Worm (Caenorhabditis elegans): Measurements from ENCODE around the gene moa-2.
A peak's percentile ranks its signal among the peaks of the same experiment; 100 is the strongest.

Gene moa-2

ce11 chrII:7670039-7670438 is 28.8 kb downstream of the moa-2 start:
- TF ChIP-seq B0310.2 (tag; optimal IDR thresholded peaks at IDR 0.05), result no peak
- no peak for TF ChIP-seq tbx-37 (GFP tag; conservative IDR thresholded peaks at IDR 0.05)
- TF ChIP-seq hmbx-1 (tag; optimal IDR thresholded peaks at IDR 0.05), result no peak
- no peak for TF ChIP-seq tra-4 (tag; optimal IDR thresholded peaks at IDR 0.05)

ce11 chrII:7669409-7669808 is 29.4 kb downstream of the moa-2 start:
- TF ChIP-seq scrt-1 (GFP tag; IDR thresholded peaks at IDR 0.05), result no peak
- no peak for TF ChIP-seq ceh-13 (GFP tag; optimal IDR thresholded peaks at IDR 0.05)
- TF ChIP-seq hmg-4 (GFP tag; optimal IDR thresholded peaks at IDR 0.05), result peak; percentile 9
- TF ChIP-seq tbx-11 (GFP tag; IDR thresholded peaks at IDR 0.05), result no peak
- peak; percentile 34 for TF ChIP-seq F13C5.2 (tag; optimal IDR thresholded peaks at IDR 0.05)

- TF ChIP-seq hmbx-1 (tag; optimal IDR thresholded peaks at IDR 0.05), result no peak
- TF ChIP-seq ceh-13 (GFP tag; optimal IDR thresholded peaks at IDR 0.05), result no peak
- peak; percentile 7 for TF ChIP-seq F13C5.2 (tag; optimal IDR thresholded peaks at IDR 0.05)
- TF ChIP-seq tra-4 (tag; optimal IDR thresholded peaks at IDR 0.05), result no peak
- peak; percentile 8; the same call in 1 of the 2 replicates for TF ChIP-seq pes-1 (GFP tag; IDR thresholded peaks at IDR 0.05)
- TF ChIP-seq scrt-1 (GFP tag; IDR thresholded peaks at IDR 0.05), result no peak
- no peak for TF ChIP-seq B0310.2 (tag; optimal IDR thresholded peaks at IDR 0.05)
- TF ChIP-seq hnd-1 (tag; optimal IDR thresholded peaks at IDR 0.05), result no peak
- TF ChIP-seq ama-1 (optimal IDR thresholded peaks at IDR 0.05), result no peak
Observed at ce11 chrII:7666967-7667366, 31.9 kb downstream of the moa-2 start, which contains the start of gene lir-2. Gene lir-2, plus strand, starts transcription at chrII:7667267.

- no peak for TF ChIP-seq tbx-11 (GFP tag; IDR thresholded peaks at IDR 0.05)
- TF ChIP-seq aly-1 (tag; optimal IDR thresholded peaks at IDR 0.05), result no peak
Observed at ce11 chrII:7666338-7666737, 32.5 kb downstream of the moa-2 start.

- TF ChIP-seq flt-1 (GFP tag; IDR thresholded peaks at IDR 0.05) (0 out of 2 replicates have a peak, but pooled peaks have one; percentile 30), B0310.2 (tag; optimal IDR thresholded peaks at IDR 0.05) (no peak), tbx-11 (GFP tag; IDR thresholded peaks at IDR 0.05) (no peak), hnd-1 (tag; optimal IDR thresholded peaks at IDR 0.05) (no peak), F13C5.2 (tag; optimal IDR thresholded peaks at IDR 0.05) (peak; percentile 39), tbx-37 (GFP tag; conservative IDR thresholded peaks at IDR 0.05) (no peak), hmbx-1 (tag; optimal IDR thresholded peaks at IDR 0.05) (no peak)
Observed at ce11 chrII:7663704-7664660, 34.9 kb downstream of the moa-2 start, which contains the start of the genes F18A1.7 and rpa-1. Gene F18A1.7, minus strand, starts transcription at chrII:7663754. Gene rpa-1, plus strand, starts transcription at chrII:7664582.

ce11 chrII:7663028-7663427 is 35.8 kb downstream of the moa-2 start:
- no peak for TF ChIP-seq B0310.2 (tag; optimal IDR thresholded peaks at IDR 0.05)
- no peak for TF ChIP-seq sea-1 (GFP tag; conservative IDR thresholded peaks at IDR 0.05)
- TF ChIP-seq hmbx-1 (tag; optimal IDR thresholded peaks at IDR 0.05), result no peak
- no peak for TF ChIP-seq flt-1 (GFP tag; IDR thresholded peaks at IDR 0.05)
- no peak for TF ChIP-seq F13C5.2 (tag; optimal IDR thresholded peaks at IDR 0.05)
- no peak for TF ChIP-seq scrt-1 (GFP tag; IDR thresholded peaks at IDR 0.05)
- TF ChIP-seq tbx-37 (GFP tag; conservative IDR thresholded peaks at IDR 0.05), result no peak
- no peak for TF ChIP-seq hnd-1 (tag; optimal IDR thresholded peaks at IDR 0.05)
- no peak for TF ChIP-seq ceh-13 (GFP tag; optimal IDR thresholded peaks at IDR 0.05)
- TF ChIP-seq tbx-11 (GFP tag; IDR thresholded peaks at IDR 0.05), result no peak
- TF ChIP-seq pes-1 (GFP tag; IDR thresholded peaks at IDR 0.05), result no peak
- no peak for TF ChIP-seq ama-1 (optimal IDR thresholded peaks at IDR 0.05)
- TF ChIP-seq ets-7 (tag; optimal IDR thresholded peaks at IDR 0.05), result no peak
- no peak for TF ChIP-seq aly-1 (tag; optimal IDR thresholded peaks at IDR 0.05)

ce11 chrII:7662008-7662686 is 36.7 kb downstream of the moa-2 start, which contains the start of gene alfa-1:
Gene alfa-1, minus strand, starts transcription at chrII:7662522.
- no peak for TF ChIP-seq aly-1 (tag; optimal IDR thresholded peaks at IDR 0.05)
- TF ChIP-seq tra-4 (tag; optimal IDR thresholded peaks at IDR 0.05), result no peak
- no peak for TF ChIP-seq ets-7 (tag; optimal IDR thresholded peaks at IDR 0.05)
- TF ChIP-seq hnd-1 (tag; optimal IDR thresholded peaks at IDR 0.05), result no peak
- TF ChIP-seq scrt-1 (GFP tag; IDR thresholded peaks at IDR 0.05), result no peak
- TF ChIP-seq flt-1 (GFP tag; IDR thresholded peaks at IDR 0.05), result no peak
- TF ChIP-seq B0310.2 (tag; optimal IDR thresholded peaks at IDR 0.05), result no peak
- TF ChIP-seq tbx-11 (GFP tag; IDR thresholded peaks at IDR 0.05), result no peak
- no peak for TF ChIP-seq ceh-13 (GFP tag; optimal IDR thresholded peaks at IDR 0.05)
- no peak for TF ChIP-seq ceh-36 (tag; optimal IDR thresholded peaks at IDR 0.05)
- no peak for TF ChIP-seq hmbx-1 (tag; optimal IDR thresholded peaks at IDR 0.05)
- TF ChIP-seq tbx-37 (GFP tag; conservative IDR thresholded peaks at IDR 0.05), result no peak
- no peak for TF ChIP-seq sea-1 (GFP tag; conservative IDR thresholded peaks at IDR 0.05)
- TF ChIP-seq pes-1 (GFP tag; IDR thresholded peaks at IDR 0.05), result no peak
- TF ChIP-seq ama-1 (optimal IDR thresholded peaks at IDR 0.05), result no peak
- no peak for TF ChIP-seq hmg-4 (GFP tag; optimal IDR thresholded peaks at IDR 0.05)

- no peak for TF ChIP-seq B0310.2 (tag; optimal IDR thresholded peaks at IDR 0.05)
- TF ChIP-seq hnd-1 (tag; optimal IDR thresholded peaks at IDR 0.05), result no peak
- TF ChIP-seq flt-1 (GFP tag; IDR thresholded peaks at IDR 0.05), result no peak
- TF ChIP-seq ama-1 (optimal IDR thresholded peaks at IDR 0.05), result no peak
- no peak for TF ChIP-seq aly-1 (tag; optimal IDR thresholded peaks at IDR 0.05)
- TF ChIP-seq ceh-36 (tag; optimal IDR thresholded peaks at IDR 0.05), result no peak
- TF ChIP-seq hmg-4 (GFP tag; optimal IDR thresholded peaks at IDR 0.05), result no peak
- no peak for TF ChIP-seq scrt-1 (GFP tag; IDR thresholded peaks at IDR 0.05)
- no peak for TF ChIP-seq tra-4 (tag; optimal IDR thresholded peaks at IDR 0.05)
- no peak for TF ChIP-seq tbx-11 (GFP tag; IDR thresholded peaks at IDR 0.05)
- no peak for TF ChIP-seq pes-1 (GFP tag; IDR thresholded peaks at IDR 0.05)
- TF ChIP-seq F13C5.2 (tag; optimal IDR thresholded peaks at IDR 0.05), result no peak
- TF ChIP-seq hmbx-1 (tag; optimal IDR thresholded peaks at IDR 0.05), result no peak
- no peak for TF ChIP-seq sea-1 (GFP tag; conservative IDR thresholded peaks at IDR 0.05)
- TF ChIP-seq ets-7 (tag; optimal IDR thresholded peaks at IDR 0.05), result no peak
- no peak for TF ChIP-seq ceh-13 (GFP tag; optimal IDR thresholded peaks at IDR 0.05)
- TF ChIP-seq tbx-37 (GFP tag; conservative IDR thresholded peaks at IDR 0.05), result no peak
Observed at ce11 chrII:7651171-7651570, 47.7 kb downstream of the moa-2 start, which contains the start of gene pde-4. Gene pde-4, minus strand, starts transcription at chrII:7651246.

All from whole organism, early embryonic.